Fruit fly (Drosophila melanogaster) whole organism, pupa: ENCODE measurements around the gene CG6974.

Experiments used
- CG10348 ChIP-seq: fragments of 200-800 bp; sonication (Bioruptor generic); IDR thresholded peaks from 2 replicates; pipeline ENCODE4 v1.3.6; 2022; ENCODE audit warnings: missing biosample characterization, missing genetic modification characterization
- CG32121 ChIP-seq: fragments of 200-800 bp; sonication (Bioruptor generic); IDR thresholded peaks from 2 replicates; pipeline ENCODE4 v1.3.6; 2022; ENCODE audit warnings: missing biosample characterization, missing genetic modification characterization
- EcR ChIP-seq: fragments of 200-800 bp; sonication (Bioruptor generic); optimal IDR thresholded peaks from 3 replicates; lab custom pipeline; 2019; ENCODE audit warnings: missing biosample characterization, missing genetic modification characterization, mild to moderate bottlenecking, moderate library complexity, missing genetic modification reagents
- fd96Ca ChIP-seq: fragments of 200-800 bp; sonication (Bioruptor generic); IDR thresholded peaks from 3 replicates; pipeline ENCODE4 v1.3.6; 2022; ENCODE audit warnings: missing biosample characterization, missing genetic modification characterization
- gl ChIP-seq: fragments of 200-800 bp; sonication (Bioruptor generic); optimal IDR thresholded peaks from 2 replicates; lab custom pipeline; 2018; ENCODE audit warnings: missing biosample characterization, mild to moderate bottlenecking, missing genetic modification characterization

- TF ChIP-seq CG32121 (GFP tag; lab: Robert Waterston, UW) (no peak), gl (no peak), EcR (GFP tag; lab: Kevin White, UChicago) (no peak), fd96Ca (GFP tag; lab: Robert Waterston, UW) (no peak), CG10348 (GFP tag; lab: Robert Waterston, UW) (no peak)
These were observed 13.7 kb upstream of the CG6974 start for dm6 chr3R:15092784-15093183.
